Fruit fly (Drosophila melanogaster): ENCODE results near the gene lama.
A peak's percentile ranks its signal among the peaks of the same experiment; 100 is the strongest.

Gene lama

DNA sequence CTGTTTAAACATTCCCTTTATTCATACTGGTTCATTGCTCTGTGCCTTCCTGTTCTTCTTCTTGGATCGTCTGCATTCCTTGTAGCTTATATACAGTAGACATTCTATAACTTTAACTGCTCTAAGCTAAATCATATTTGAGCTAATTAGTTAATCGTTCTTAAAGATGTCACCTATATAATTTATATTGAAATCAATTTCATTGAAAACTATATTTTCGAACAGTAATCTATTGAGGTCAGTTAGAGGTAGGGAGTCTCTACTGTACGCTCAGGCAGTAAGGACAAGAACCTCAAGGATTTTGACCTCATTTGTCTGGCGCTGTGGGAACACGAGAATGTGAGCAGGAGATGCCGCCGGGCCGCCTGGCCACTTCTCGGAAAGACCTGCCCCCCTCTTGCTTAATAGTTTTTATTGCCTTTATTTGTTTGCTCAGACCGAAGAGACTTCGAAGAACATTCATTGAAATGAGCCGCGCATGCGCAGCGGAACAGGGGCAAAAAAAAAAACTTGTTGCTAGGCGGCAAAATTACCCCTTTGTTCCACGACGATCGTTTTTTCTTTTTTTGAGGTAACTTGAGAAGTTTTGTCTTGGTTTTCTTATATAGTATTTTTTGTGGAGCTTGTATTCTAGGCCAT, 2.9 kb downstream of the lama start (continued):
- no peak for TF ChIP-seq Myc (optimal IDR thresholded peaks at IDR 0.05)
- TF ChIP-seq sv (GFP tag; optimal IDR thresholded peaks at IDR 0.05): no peak
- no peak for TF ChIP-seq Dif (GFP tag; optimal IDR thresholded peaks at IDR 0.05; ENCODE audit: partially characterized antibody)
- no peak for TF ChIP-seq CG32264 (GFP tag; optimal IDR thresholded peaks at IDR 0.05)

DNA sequence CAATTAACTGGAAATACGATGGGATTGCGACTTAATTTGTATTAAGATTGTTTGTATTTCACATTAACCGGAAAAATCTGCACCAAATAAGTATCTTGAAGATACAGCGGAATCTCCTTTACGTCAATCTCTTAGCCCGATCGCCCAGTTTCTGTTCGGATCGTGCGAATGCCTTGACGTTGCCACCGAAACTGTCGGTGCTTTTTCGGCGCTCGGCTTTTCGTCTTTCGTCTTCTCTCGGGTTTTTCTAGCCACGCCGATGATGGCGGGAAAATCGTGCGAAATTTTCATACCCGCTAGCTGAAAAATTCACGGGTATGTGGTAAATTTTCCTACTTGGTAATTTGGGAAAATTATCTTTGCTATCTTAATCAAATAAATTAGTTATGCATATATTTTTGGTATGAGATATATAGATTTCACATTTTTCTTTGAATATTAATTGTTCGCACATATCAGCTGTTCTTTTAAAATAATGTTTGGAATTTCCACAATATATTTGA, 4.3 kb downstream of the lama start:
- TF ChIP-seq Rel (GFP tag; optimal IDR thresholded peaks at IDR 0.05): no peak
- TF ChIP-seq Rel (tag; optimal IDR thresholded peaks at IDR 0.05): peak; percentile 56
- TF ChIP-seq fru (GFP tag; optimal IDR thresholded peaks at IDR 0.05): no peak
- no peak for TF ChIP-seq jim (GFP tag; optimal IDR thresholded peaks at IDR 0.05)

DNA sequence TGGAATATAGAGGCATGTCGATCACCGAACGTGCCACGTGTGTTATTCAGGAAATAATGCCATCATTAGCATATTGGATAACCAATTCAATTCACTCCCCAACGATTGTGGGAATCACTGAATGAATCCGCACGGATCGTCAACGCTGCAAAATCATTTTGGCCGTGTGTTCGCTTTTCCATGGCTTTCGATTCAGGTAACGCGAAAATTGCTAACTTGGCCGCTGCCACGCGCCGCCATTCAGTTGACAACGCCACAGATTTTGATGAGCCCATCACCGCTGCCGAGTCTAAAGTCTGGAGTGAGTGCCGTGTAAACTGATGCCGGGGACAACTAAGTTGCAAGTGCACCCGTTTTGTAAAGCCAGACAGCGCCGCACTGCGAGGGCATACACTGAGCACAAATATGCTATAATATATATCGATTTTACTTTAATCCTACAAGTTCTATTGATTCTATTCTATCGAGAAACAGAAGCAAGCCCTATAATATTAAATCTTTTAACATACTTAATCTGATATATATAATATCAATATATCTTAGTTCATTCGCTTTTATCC, 5.9 kb downstream of the lama start:
- no peak for TF ChIP-seq br (GFP tag; optimal IDR thresholded peaks at IDR 0.05)
- TF ChIP-seq Mio (GFP tag; optimal IDR thresholded peaks at IDR 0.05): no peak
- no peak for TF ChIP-seq Hr78 (GFP tag; optimal IDR thresholded peaks at IDR 0.05)
- no peak for TF ChIP-seq brk (GFP tag; optimal IDR thresholded peaks at IDR 0.05)
- no peak for TF ChIP-seq usp (GFP tag; optimal IDR thresholded peaks at IDR 0.05)
- no peak for TF ChIP-seq CG32264 (GFP tag; optimal IDR thresholded peaks at IDR 0.05)
- TF ChIP-seq Dif (GFP tag; optimal IDR thresholded peaks at IDR 0.05; ENCODE audit: partially characterized antibody): no peak
- no peak for TF ChIP-seq CG9705 (GFP tag; optimal IDR thresholded peaks at IDR 0.05)
- no peak for TF ChIP-seq Dfd (GFP tag; optimal IDR thresholded peaks at IDR 0.05)
- TF ChIP-seq rgr (GFP tag; optimal IDR thresholded peaks at IDR 0.05): no peak
- TF ChIP-seq Abd-B (GFP tag; optimal IDR thresholded peaks at IDR 0.05): no peak
- no peak for TF ChIP-seq GATAd (GFP tag; optimal IDR thresholded peaks at IDR 0.05)
- no peak for TF ChIP-seq Hnf4 (GFP tag; optimal IDR thresholded peaks at IDR 0.05)
- TF ChIP-seq Vsx2 (GFP tag; optimal IDR thresholded peaks at IDR 0.05; ENCODE audit: partially characterized antibody): no peak
- TF ChIP-seq Sp1 (GFP tag; optimal IDR thresholded peaks at IDR 0.05): no peak
- TF ChIP-seq CrebA (GFP tag; optimal IDR thresholded peaks at IDR 0.05; ENCODE audit: borderline replicate concordance): no peak

DNA sequence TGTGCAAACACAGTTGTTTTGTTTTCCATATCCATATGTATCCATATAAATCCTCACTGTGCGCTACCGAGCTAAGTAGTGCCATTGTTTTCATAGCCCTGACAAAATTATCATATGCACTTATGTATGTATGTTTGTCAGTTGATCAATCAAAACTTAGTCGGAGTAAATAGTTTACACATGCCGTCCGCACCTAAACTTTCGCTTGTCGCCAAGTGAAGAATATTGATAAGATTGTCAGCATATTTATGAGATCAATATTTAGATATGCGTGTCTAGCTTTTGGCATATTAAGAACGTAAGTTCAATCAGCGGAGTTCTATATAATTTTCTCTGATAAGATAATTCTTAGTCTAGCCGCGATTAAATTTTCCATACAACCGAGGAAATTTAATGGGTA, 6.7 kb downstream of the lama start:
- TF ChIP-seq tai (GFP tag; optimal IDR thresholded peaks at IDR 0.05) (no peak), ey (GFP tag; optimal IDR thresholded peaks at IDR 0.05) (no peak), Dif (GFP tag; optimal IDR thresholded peaks at IDR 0.05; ENCODE audit: partially characterized antibody) (no peak), fru (GFP tag; optimal IDR thresholded peaks at IDR 0.05) (no peak), Dfd (GFP tag; optimal IDR thresholded peaks at IDR 0.05) (no peak), Hr83 (GFP tag; optimal IDR thresholded peaks at IDR 0.05; ENCODE audit: poor library complexity, severe bottlenecking) (no peak), Myc (optimal IDR thresholded peaks at IDR 0.05) (no peak), Hr78 (GFP tag; optimal IDR thresholded peaks at IDR 0.05) (no peak), dsf (GFP tag; optimal IDR thresholded peaks at IDR 0.05; ENCODE audit: borderline replicate concordance) (no peak), br (GFP tag; optimal IDR thresholded peaks at IDR 0.05) (no peak), Vsx2 (GFP tag; optimal IDR thresholded peaks at IDR 0.05; ENCODE audit: partially characterized antibody) (no peak), sage (GFP tag; optimal IDR thresholded peaks at IDR 0.05) (no peak), h (GFP tag; optimal IDR thresholded peaks at IDR 0.05) (no peak), woc (GFP tag; optimal IDR thresholded peaks at IDR 0.05) (no peak)

DNA sequence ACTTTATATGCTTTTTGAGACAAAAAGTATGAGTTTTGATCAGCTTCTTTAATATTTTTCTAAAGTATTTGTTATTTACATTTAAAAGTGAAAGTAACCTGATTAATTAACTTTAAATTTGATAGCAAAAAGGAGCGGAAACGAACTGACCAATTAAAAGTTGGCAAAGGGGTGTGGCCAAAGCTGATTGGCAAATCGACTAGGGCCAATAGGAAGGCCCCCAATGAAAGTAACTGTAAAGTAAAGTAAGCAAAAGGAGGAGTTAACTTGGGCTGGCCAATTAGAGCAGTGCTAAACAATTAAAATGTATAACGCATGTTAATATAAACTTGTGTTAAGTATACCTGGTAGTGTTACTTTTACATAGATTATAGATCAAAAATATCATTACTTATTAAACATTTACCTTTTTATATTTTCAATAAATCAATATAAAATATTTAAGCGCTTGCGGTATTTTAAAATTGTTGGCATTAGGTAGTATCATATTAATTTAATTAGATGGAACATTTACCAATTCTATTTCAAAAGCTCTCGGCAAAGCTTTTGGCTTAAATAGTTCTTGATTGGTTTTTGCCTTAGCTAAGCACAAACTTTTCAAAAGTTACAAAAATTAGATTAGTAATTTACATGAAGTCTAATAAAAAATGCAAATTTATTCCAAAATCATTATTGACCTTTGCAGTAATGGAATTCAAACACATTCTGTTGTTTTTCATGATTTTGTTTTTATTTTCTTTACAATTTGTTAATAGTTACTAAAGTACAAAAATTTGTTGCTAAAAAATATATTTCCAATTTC, 12.6 kb downstream of the lama start:
- TF ChIP-seq Myc (optimal IDR thresholded peaks at IDR 0.05) (no peak), GATAd (GFP tag; optimal IDR thresholded peaks at IDR 0.05) (no peak), N (GFP tag; optimal IDR thresholded peaks at IDR 0.05) (no peak), Hr78 (GFP tag; optimal IDR thresholded peaks at IDR 0.05) (no peak), dsf (GFP tag; optimal IDR thresholded peaks at IDR 0.05; ENCODE audit: borderline replicate concordance) (no peak), Dif (GFP tag; optimal IDR thresholded peaks at IDR 0.05; ENCODE audit: partially characterized antibody) (no peak), jim (GFP tag; optimal IDR thresholded peaks at IDR 0.05) (no peak), Dfd (GFP tag; optimal IDR thresholded peaks at IDR 0.05) (no peak)
